Worm (Caenorhabditis elegans) whole organism, L4/young adult: ENCODE measurements around the gene ZC449.2.

Source experiments
- W03F9.2 ChIP-seq: fragments of 150-350 bp; optimal IDR thresholded peaks from 2 replicates; lab custom pipeline; 2014; ENCODE audit warnings: missing biosample characterization, missing genetic modification characterization
- dao-5 ChIP-seq: sonication (generic microtip); optimal IDR thresholded peaks from 2 replicates; lab custom pipeline; 2016; ENCODE audit warnings: missing genotype, missing genetic modification characterization, moderate library complexity, missing compliant biosample characterization

DNA sequence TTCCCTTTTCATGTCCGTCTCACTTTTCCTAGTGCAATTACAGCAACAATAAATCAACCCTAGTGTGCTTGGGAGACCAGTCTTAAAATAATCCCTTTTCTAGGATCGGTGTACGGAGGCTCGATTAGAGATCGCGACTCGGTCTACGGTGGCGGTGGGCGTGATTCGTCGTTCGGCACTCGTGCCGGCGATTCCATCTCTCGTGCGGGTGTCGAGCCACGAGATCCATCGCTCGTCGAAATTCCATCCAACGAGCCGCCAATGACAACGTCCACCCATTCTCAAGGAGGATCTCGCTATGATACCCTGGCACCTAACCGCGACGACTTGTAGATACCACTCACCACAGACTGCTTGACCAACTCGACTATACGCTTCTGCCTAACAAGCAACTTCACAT is 28.6 kb upstream of the ZC449.2 start:
- no peak for TF ChIP-seq W03F9.2 (tag; lab: Kevin White, UChicago)
- no peak for TF ChIP-seq dao-5 (tag; lab: Kevin White, UChicago)
